Fruit fly (Drosophila melanogaster): ENCODE data around the gene Invadolysin.

The Invadolysin gene

dm6 chr3R:10150555-10150954 is 6.1 kb downstream of the Invadolysin start:
- TF ChIP-seq psq (optimal IDR thresholded peaks at IDR 0.05) = no peak
- no peak for TF ChIP-seq Dll (optimal IDR thresholded peaks at IDR 0.05)

dm6 chr3R:10151830-10152513 is 7.5 kb downstream of the Invadolysin start, which contains the start of gene CG34303:
TSS of gene CG34303 (minus strand) at chr3R:10151880.
- TF ChIP-seq pan (optimal IDR thresholded peaks at IDR 0.05) (no peak), psq (optimal IDR thresholded peaks at IDR 0.05) (no peak), EcR (GFP tag; optimal IDR thresholded peaks at IDR 0.05) (no peak), CG8478 (optimal IDR thresholded peaks at IDR 0.05) (no peak), usp (GFP tag; optimal IDR thresholded peaks at IDR 0.05) (no peak), Dll (optimal IDR thresholded peaks at IDR 0.05) (no peak)

dm6 chr3R:10153957-10154685 is 9.7 kb downstream of the Invadolysin start:
- TF ChIP-seq Dll (optimal IDR thresholded peaks at IDR 0.05) (no peak), usp (GFP tag; optimal IDR thresholded peaks at IDR 0.05) (no peak), EcR (GFP tag; optimal IDR thresholded peaks at IDR 0.05) (no peak), psq (optimal IDR thresholded peaks at IDR 0.05) (no peak), pan (optimal IDR thresholded peaks at IDR 0.05) (no peak), CG8478 (optimal IDR thresholded peaks at IDR 0.05) (no peak)

DNA sequence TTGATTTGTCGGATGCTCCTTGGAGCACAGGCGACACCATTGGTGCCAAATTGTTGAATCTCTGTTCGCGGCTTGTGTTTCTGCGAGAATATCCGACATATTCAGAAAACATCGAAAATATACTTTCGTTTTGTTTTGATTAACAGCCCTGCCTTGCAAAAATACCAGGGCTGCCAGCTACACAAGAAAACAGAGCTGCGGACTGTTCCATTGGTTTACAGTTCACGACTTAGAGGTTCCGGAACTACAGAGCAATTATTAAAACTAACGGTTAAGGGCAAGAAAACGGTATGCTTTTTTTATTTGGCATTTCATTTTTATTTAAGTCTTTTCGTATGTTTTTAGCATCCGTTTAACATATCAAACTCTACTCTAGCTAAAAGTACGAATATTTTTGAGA is 16.7 kb downstream of the Invadolysin start, which contains the start of gene CG6254:
TSS of gene CG6254 (minus strand) at position 169 of the 400 bp plus-strand sequence.
- TF ChIP-seq pan (optimal IDR thresholded peaks at IDR 0.05) (no peak), CG8478 (optimal IDR thresholded peaks at IDR 0.05) (no peak), usp (GFP tag; optimal IDR thresholded peaks at IDR 0.05) (no peak), psq (optimal IDR thresholded peaks at IDR 0.05) (no peak), Dll (optimal IDR thresholded peaks at IDR 0.05) (no peak), EcR (GFP tag; optimal IDR thresholded peaks at IDR 0.05) (no peak)

dm6 chr3R:10166334-10166733 is 21.9 kb downstream of the Invadolysin start:
- no peak for TF ChIP-seq pan (optimal IDR thresholded peaks at IDR 0.05)
- TF ChIP-seq CG8478 (optimal IDR thresholded peaks at IDR 0.05) = no peak
- no peak for TF ChIP-seq usp (GFP tag; optimal IDR thresholded peaks at IDR 0.05)
- TF ChIP-seq Dll (optimal IDR thresholded peaks at IDR 0.05) = no peak
- TF ChIP-seq EcR (GFP tag; optimal IDR thresholded peaks at IDR 0.05) = no peak
- TF ChIP-seq psq (optimal IDR thresholded peaks at IDR 0.05) = no peak

DNA sequence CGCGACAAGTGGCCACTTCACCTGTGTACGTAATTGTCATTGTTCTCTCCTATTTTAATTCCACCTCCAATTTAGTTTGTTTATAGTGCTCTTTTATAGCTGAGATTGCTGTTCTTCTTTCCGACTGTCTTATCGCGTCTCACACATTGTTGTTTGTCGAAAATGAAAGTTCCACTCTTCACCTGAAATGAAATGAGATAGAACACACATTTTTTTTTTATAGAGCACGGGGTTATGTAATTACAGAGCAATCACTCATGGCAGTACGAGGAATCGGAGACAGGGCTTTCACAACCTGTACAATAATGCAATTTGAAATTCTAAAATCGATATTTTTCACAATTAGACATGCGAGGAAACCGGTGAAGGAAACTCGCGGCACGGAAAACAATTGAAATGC is 22.8 kb downstream of the Invadolysin start:
- no peak for TF ChIP-seq CG8478 (optimal IDR thresholded peaks at IDR 0.05)

DNA sequence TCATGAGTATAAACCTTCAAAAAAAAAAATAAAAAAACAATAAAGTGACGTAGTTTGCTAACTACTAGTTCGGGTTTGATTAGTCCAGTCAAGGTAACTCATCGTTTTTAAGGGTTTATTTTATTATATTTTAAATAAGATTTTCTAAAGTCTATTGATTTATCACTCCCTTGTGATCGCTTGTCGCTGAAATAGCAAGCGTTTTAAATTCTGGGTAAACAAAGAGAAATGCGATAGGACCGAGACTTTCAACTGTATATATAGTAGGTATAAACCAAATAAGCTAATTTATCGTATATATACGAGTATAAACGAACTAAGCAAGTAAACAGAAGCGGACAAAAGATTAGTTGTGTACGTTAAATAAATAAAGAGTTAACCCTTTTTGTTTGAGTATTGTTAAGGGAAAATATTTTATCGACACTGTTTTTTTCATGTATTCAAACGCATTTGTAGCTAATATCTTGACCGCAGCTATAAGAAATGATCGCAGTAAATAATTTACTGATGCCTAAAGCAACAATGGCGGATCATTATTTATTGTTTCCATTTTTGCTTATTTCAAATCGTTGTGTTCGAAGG is 24.1 kb downstream of the Invadolysin start:
- TF ChIP-seq usp (GFP tag; optimal IDR thresholded peaks at IDR 0.05) (no peak), Dll (optimal IDR thresholded peaks at IDR 0.05) (no peak), CG8478 (optimal IDR thresholded peaks at IDR 0.05) (no peak), EcR (GFP tag; optimal IDR thresholded peaks at IDR 0.05) (no peak), psq (optimal IDR thresholded peaks at IDR 0.05) (no peak), pan (optimal IDR thresholded peaks at IDR 0.05) (no peak)

- TF ChIP-seq EcR (GFP tag; optimal IDR thresholded peaks at IDR 0.05) (peak in 1 of 2 experiments; percentile 70), psq (optimal IDR thresholded peaks at IDR 0.05) (no peak), Dll (optimal IDR thresholded peaks at IDR 0.05) (no peak), pan (optimal IDR thresholded peaks at IDR 0.05) (no peak), CG8478 (optimal IDR thresholded peaks at IDR 0.05) (no peak)
Observed at dm6 chr3R:10169124-10169766, 24.8 kb downstream of the Invadolysin start.

- TF ChIP-seq Dll (optimal IDR thresholded peaks at IDR 0.05) = no peak
- no peak for TF ChIP-seq pan (optimal IDR thresholded peaks at IDR 0.05)
- TF ChIP-seq psq (optimal IDR thresholded peaks at IDR 0.05) = no peak
- no peak for TF ChIP-seq CG8478 (optimal IDR thresholded peaks at IDR 0.05)
- no peak for TF ChIP-seq EcR (GFP tag; optimal IDR thresholded peaks at IDR 0.05)
- TF ChIP-seq usp (GFP tag; optimal IDR thresholded peaks at IDR 0.05) = no peak
Observed at dm6 chr3R:10170356-10170876, 25.9 kb downstream of the Invadolysin start, which contains the start of gene Best1. TSS of gene Best1 (minus strand) at chr3R:10170487.

- TF ChIP-seq psq (optimal IDR thresholded peaks at IDR 0.05) = no peak
Observed at dm6 chr3R:10176927-10177511, 32.6 kb downstream of the Invadolysin start.

DNA sequence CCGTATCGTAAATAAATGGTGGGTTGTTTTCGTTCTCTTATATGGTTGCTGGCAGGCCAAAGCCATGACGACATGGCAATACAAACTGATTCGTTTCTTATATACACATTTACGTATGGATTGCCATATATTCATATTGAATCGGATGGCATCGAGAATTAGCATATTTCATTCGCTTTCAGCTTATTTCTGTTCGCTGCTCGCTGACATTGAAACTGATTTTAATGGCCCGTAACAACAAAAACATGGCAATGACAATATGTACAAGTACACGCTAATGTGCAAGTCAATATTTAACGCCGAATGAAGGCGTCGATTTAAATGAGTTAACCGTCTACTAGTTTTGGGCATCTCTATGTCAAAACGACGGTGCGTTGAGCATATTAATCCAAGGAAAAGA is 41.5 kb downstream of the Invadolysin start:
- TF ChIP-seq psq (optimal IDR thresholded peaks at IDR 0.05) (no peak), usp (GFP tag; optimal IDR thresholded peaks at IDR 0.05) (no peak), EcR (GFP tag; optimal IDR thresholded peaks at IDR 0.05) (no peak), pan (optimal IDR thresholded peaks at IDR 0.05) (no peak), CG8478 (optimal IDR thresholded peaks at IDR 0.05) (no peak), Dll (optimal IDR thresholded peaks at IDR 0.05) (no peak)

- TF ChIP-seq usp (GFP tag; optimal IDR thresholded peaks at IDR 0.05) = no peak
- TF ChIP-seq pan (optimal IDR thresholded peaks at IDR 0.05) = no peak
- TF ChIP-seq EcR (GFP tag; optimal IDR thresholded peaks at IDR 0.05) = no peak
- TF ChIP-seq CG8478 (optimal IDR thresholded peaks at IDR 0.05) = no peak
- TF ChIP-seq psq (optimal IDR thresholded peaks at IDR 0.05) = no peak
- TF ChIP-seq Dll (optimal IDR thresholded peaks at IDR 0.05) = no peak
Observed at dm6 chr3R:10189520-10189919, 45.1 kb downstream of the Invadolysin start, which contains the start of gene CG12814. TSS of gene CG12814 (minus strand) at chr3R:10189603.

Data from whole organism.